Worm (Caenorhabditis elegans): ENCODE results near the gene F49E2.2.

F49E2.2 gene

ce11 chrX:9548890-9549289, 17.6 kb upstream of the F49E2.2 start (continued):
- TF ChIP-seq hlh-30 (tag; optimal IDR thresholded peaks at IDR 0.05; ENCODE audit: insufficient read depth) (peak; percentile 46), hif-1 (tag; optimal IDR thresholded peaks at IDR 0.05) (no peak), mdt-29 (GFP tag; IDR thresholded peaks at IDR 0.05) (no peak), dve-1 (tag; optimal IDR thresholded peaks at IDR 0.05; ENCODE audit: insufficient read depth) (peak; percentile 5), mep-1 (tag; optimal IDR thresholded peaks at IDR 0.05) (no peak), hlh-11 (tag; optimal IDR thresholded peaks at IDR 0.05) (peak; percentile 32), ceh-28 (tag; optimal IDR thresholded peaks at IDR 0.05) (no peak), tag-97 (GFP tag; IDR thresholded peaks at IDR 0.05) (no peak), lim-7 (GFP tag; IDR thresholded peaks at IDR 0.05) (no peak), ceh-62 (tag; optimal IDR thresholded peaks at IDR 0.05) (no peak), F10B5.3 (tag; optimal IDR thresholded peaks at IDR 0.05) (no peak), nhr-28 (tag; optimal IDR thresholded peaks at IDR 0.05) (peak; percentile 67), unc-62 (GFP tag; optimal IDR thresholded peaks at IDR 0.05 in 1 of 2) (peak in 1 of 2 experiments; percentile 91), unc-62 (tag; optimal IDR thresholded peaks at IDR 0.05) (no peak), nhr-237 (tag; optimal IDR thresholded peaks at IDR 0.05) (no peak), unc-130 (GFP tag; optimal IDR thresholded peaks at IDR 0.05) (no peak)

- TF ChIP-seq nhr-28 (tag; optimal IDR thresholded peaks at IDR 0.05) (no peak), ztf-11 (tag; optimal IDR thresholded peaks at IDR 0.05) (no peak), mes-2 (tag; optimal IDR thresholded peaks at IDR 0.05; ENCODE audit: poor library complexity, severe bottlenecking) (peak; percentile 6), daf-16 (GFP tag; optimal IDR thresholded peaks at IDR 0.05) (peak in 1 of 2 experiments; percentile 26), daf-16 (tag; optimal IDR thresholded peaks at IDR 0.05) (peak; percentile 23), zip-2 (tag; optimal IDR thresholded peaks at IDR 0.05) (no peak), pha-4 (GFP tag; IDR thresholded peaks at IDR 0.05) (0 out of 2 replicates have a peak, but pooled peaks have one; percentile 19), pha-4 (tag; optimal IDR thresholded peaks at IDR 0.05) (no peak)
Observed at ce11 chrX:9549657-9550369, 16.7 kb upstream of the F49E2.2 start.

DNA sequence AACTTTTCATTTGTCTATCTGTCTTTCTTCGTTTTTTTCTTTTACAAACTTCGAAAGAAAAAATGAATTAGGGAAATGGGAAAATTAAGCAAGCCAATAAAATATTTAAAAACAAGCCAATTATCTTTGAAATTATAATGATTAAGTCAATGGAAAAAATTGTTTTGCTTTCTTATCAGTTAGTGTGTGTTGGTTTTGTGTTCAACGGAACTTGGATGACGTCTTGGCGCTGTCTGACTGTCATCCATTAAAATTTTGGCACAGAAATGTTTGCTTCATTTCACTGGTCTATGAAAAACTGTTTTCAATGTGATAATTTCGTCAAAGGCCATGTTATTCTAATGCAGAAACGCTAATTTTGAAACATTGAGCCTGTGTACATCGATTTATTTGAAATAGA, 16.0 kb upstream of the F49E2.2 start:
- TF ChIP-seq aha-1 (tag) (no peak), daf-12 (tag; optimal IDR thresholded peaks at IDR 0.05) (no peak), D1046.2 (GFP tag; IDR thresholded peaks at IDR 0.05) (no peak), ceh-20 (GFP tag; IDR thresholded peaks at IDR 0.05) (no peak), nhr-111 (GFP tag; optimal IDR thresholded peaks at IDR 0.05) (no peak), nhr-28 (tag; optimal IDR thresholded peaks at IDR 0.05) (peak; percentile 50), pqm-1 (tag; optimal IDR thresholded peaks at IDR 0.05) (peak; percentile 51), zfp-3 (GFP tag; conservative IDR thresholded peaks at IDR 0.05) (no peak), php-3 (GFP tag; IDR thresholded peaks at IDR 0.05) (0 out of 2 replicates have a peak, but pooled peaks have one; percentile 44), F10B5.3 (tag; optimal IDR thresholded peaks at IDR 0.05) (no peak), dmd-6 (GFP tag; IDR thresholded peaks at IDR 0.05) (peak; percentile 52), nhr-77 (tag; optimal IDR thresholded peaks at IDR 0.05) (peak; percentile 25), daf-19 (GFP tag; conservative IDR thresholded peaks at IDR 0.05) (no peak), dve-1 (tag; optimal IDR thresholded peaks at IDR 0.05; ENCODE audit: insufficient read depth) (peak; percentile 65), daf-16 (GFP tag; optimal IDR thresholded peaks at IDR 0.05) (no peak), daf-16 (tag; optimal IDR thresholded peaks at IDR 0.05) (peak; percentile 90), gei-8 (GFP tag; optimal IDR thresholded peaks at IDR 0.05) (no peak)

ce11 chrX:9551112-9551511, 15.4 kb upstream of the F49E2.2 start:
- TF ChIP-seq attf-4 (tag; optimal IDR thresholded peaks at IDR 0.05) = no peak
- TF ChIP-seq mes-2 (tag; optimal IDR thresholded peaks at IDR 0.05; ENCODE audit: poor library complexity, severe bottlenecking) = peak; percentile 36
- no peak for TF ChIP-seq egl-27 (tag; optimal IDR thresholded peaks at IDR 0.05)
- peak; percentile 3 for TF ChIP-seq F37D6.2 (tag; optimal IDR thresholded peaks at IDR 0.05)
- TF ChIP-seq zip-11 (GFP tag; IDR thresholded peaks at IDR 0.05) = no peak
- peak; percentile 89 for TF ChIP-seq hlh-30 (tag; optimal IDR thresholded peaks at IDR 0.05; ENCODE audit: insufficient read depth)
- TF ChIP-seq rbr-2 (tag; optimal IDR thresholded peaks at IDR 0.05) = peak; percentile 83
- TF ChIP-seq mdl-1 (tag; optimal IDR thresholded peaks at IDR 0.05) = peak; percentile 64 to 96
- no peak for TF ChIP-seq dpl-1 (GFP tag; optimal IDR thresholded peaks at IDR 0.05)
- TF ChIP-seq zip-2 (tag; optimal IDR thresholded peaks at IDR 0.05) = no peak
- TF ChIP-seq saeg-2 (GFP tag; IDR thresholded peaks at IDR 0.05) = no peak
- TF ChIP-seq ama-1 (optimal IDR thresholded peaks at IDR 0.05) = no peak
- TF ChIP-seq ctbp-1 (GFP tag; IDR thresholded peaks at IDR 0.05) = no peak
- no peak for TF ChIP-seq F26F4.8 (GFP tag; conservative IDR thresholded peaks at IDR 0.05)
- TF ChIP-seq hif-1 (tag; optimal IDR thresholded peaks at IDR 0.05) = peak in 1 of 2 experiments; percentile 60
- no peak for TF ChIP-seq arid-1 (GFP tag; conservative IDR thresholded peaks at IDR 0.05)
